Worm (Caenorhabditis elegans) whole organism, midembryonic: ENCODE measurements around the gene F43E2.1.

Experiments
- cog-1 ChIP-seq: sonication (generic microtip); optimal IDR thresholded peaks from 2 replicates; lab custom pipeline; 2016; ENCODE audit warnings: missing genetic modification characterization, missing compliant biosample characterization
- flt-1 ChIP-seq: fragments of 200-800 bp; sonication (Bioruptor generic); IDR thresholded peaks from 2 replicates; pipeline ENCODE4 v1.3.6; 2022; ENCODE audit warnings: missing genetic modification characterization, missing compliant biosample characterization
- klf-2 ChIP-seq: fragments of 200-800 bp; sonication (Bioruptor generic); conservative IDR thresholded peaks from 2 replicates; pipeline ENCODE4 v1.3.6; 2022; ENCODE audit warnings: missing genetic modification reagents, missing genetic modification characterization, missing compliant biosample characterization
- med-1 ChIP-seq: sonication (generic microtip); optimal IDR thresholded peaks from 2 replicates; lab custom pipeline; 2017; ENCODE audit warnings: missing genetic modification characterization, mild to moderate bottlenecking, missing compliant biosample characterization, antibody characterized with exemption, missing genetic modification reagents; ENCODE audit not compliant: insufficient read depth
- ztf-23 ChIP-seq: fragments of 200-800 bp; sonication (Bioruptor generic); IDR thresholded peaks from 2 replicates; pipeline ENCODE4 v1.3.6; 2022; ENCODE audit warnings: missing genetic modification reagents, missing genetic modification characterization, missing compliant biosample characterization
- ztf-29 ChIP-seq: fragments of 200-800 bp; sonication (Bioruptor generic); IDR thresholded peaks from 2 replicates; pipeline ENCODE4 v1.3.6; 2022; ENCODE audit warnings: missing genetic modification reagents, missing genetic modification characterization, missing compliant biosample characterization

DNA sequence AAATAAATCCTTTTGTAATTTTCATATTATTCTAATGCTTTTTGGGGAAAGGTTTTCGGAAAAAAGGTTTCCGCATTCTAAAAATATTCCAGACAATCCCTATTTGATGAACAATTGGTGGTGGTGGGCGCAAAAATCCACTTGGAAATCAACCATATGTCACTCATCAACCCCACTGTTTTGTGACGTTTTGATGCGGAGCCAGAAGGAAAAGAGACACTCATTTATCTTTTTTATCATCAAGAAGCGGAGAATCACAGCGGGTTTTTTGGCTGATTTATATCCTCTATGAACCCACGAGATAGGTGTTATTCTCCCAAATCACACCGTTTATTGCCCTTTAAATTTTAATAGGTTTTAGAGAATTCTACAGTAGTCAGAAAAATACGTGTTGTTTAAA, 17.9 kb upstream of the F43E2.1 start:
- TF ChIP-seq cog-1, result no peak
- TF ChIP-seq med-1 (GFP tag; lab: Kevin White, UChicago), result no peak
- no peak for TF ChIP-seq klf-2 (GFP tag; lab: Robert Waterston, UW)
- TF ChIP-seq flt-1 (GFP tag; lab: Robert Waterston, UW), result no peak
- no peak for TF ChIP-seq ztf-23
- no peak for TF ChIP-seq ztf-29 (GFP tag; lab: Robert Waterston, UW)
